Worm (Caenorhabditis elegans) whole organism, L3 larva: ENCODE measurements around the gene C16C8.22.

ENCODE experiments used
- ama-1 ChIP-seq: fragments of 150-350 bp; optimal IDR thresholded peaks from 2 replicates; lab custom pipeline; 2018
- ceh-28 ChIP-seq: fragments of 150-350 bp; optimal IDR thresholded peaks from 2 replicates; lab custom pipeline; 2014; ENCODE audit warnings: missing biosample characterization, missing genetic modification reagents, missing genetic modification characterization
- egl-27 ChIP-seq: sonication (generic microtip); optimal IDR thresholded peaks from 4 replicates; lab custom pipeline; 2017; ENCODE audit warnings: missing biosample characterization, missing genetic modification reagents, missing genetic modification characterization
- egl-5 ChIP-seq: fragments of 150-350 bp; optimal IDR thresholded peaks from 2 replicates; lab custom pipeline; 2017; ENCODE audit warnings: missing biosample characterization, missing genetic modification reagents, missing genetic modification characterization, inconsistent platforms
- elt-3 ChIP-seq, 3 experiments: fragments of 150-350 bp in 1 of 3; sonication (generic microtip) in 2 of 3; optimal IDR thresholded peaks; 2 replicates in 2 of 3; 4 replicates in 1 of 3; lab custom pipeline; 2014 to 2017; ENCODE audit warnings: missing biosample characterization in 3 of 3, missing genetic modification characterization in 3 of 3
- nhr-76 ChIP-seq: fragments of 150-350 bp; sonication (generic microtip); optimal IDR thresholded peaks from 5 replicates; lab custom pipeline; 2014; ENCODE audit warnings: missing biosample characterization, missing genetic modification characterization
- pha-4 ChIP-seq: fragments of 150-350 bp; optimal IDR thresholded peaks from 2 replicates; lab custom pipeline; 2014; ENCODE audit warnings: missing biosample characterization, missing genetic modification reagents, missing genetic modification characterization
- tbx-2 ChIP-seq: sonication (generic microtip); optimal IDR thresholded peaks from 2 replicates; lab custom pipeline; 2016; ENCODE audit warnings: mild to moderate bottlenecking, missing genetic modification characterization, missing compliant biosample characterization
- ztf-4 ChIP-seq: fragments of 150-350 bp; optimal IDR thresholded peaks from 2 replicates; lab custom pipeline; 2014; ENCODE audit warnings: missing biosample characterization, missing genetic modification characterization

ce11 chrII:3428158-3428704, 14.8 kb downstream of the C16C8.22 start:
- no peak for TF ChIP-seq pha-4 (tag; lab: Kevin White, UChicago)
- TF ChIP-seq ama-1 (lab: Kevin White, UChicago): no peak
- TF ChIP-seq elt-3 (tag; optimal IDR thresholded peaks at IDR 0.05; lab: Kevin White, UChicago): no peak
- no peak for TF ChIP-seq ztf-4 (tag; lab: Kevin White, UChicago)
- no peak for TF ChIP-seq ceh-28 (tag; lab: Kevin White, UChicago)
- no peak for TF ChIP-seq tbx-2 (tag; lab: Kevin White, UChicago)
- no peak for TF ChIP-seq nhr-76 (tag; lab: Kevin White, UChicago)
- TF ChIP-seq egl-27 (tag; lab: Kevin White, UChicago): no peak
- TF ChIP-seq egl-5 (tag; lab: Kevin White, UChicago): no peak
